Worm (Caenorhabditis elegans) whole organism, L4 larva: ENCODE data around the gene dnc-2.
A peak's percentile ranks its signal among the peaks of the same experiment; 100 is the strongest.

ENCODE experiments used
- D1046.2 ChIP-seq: fragments of 200-800 bp; sonication (Bioruptor generic); IDR thresholded peaks from 2 replicates; pipeline ENCODE4 v1.3.6; 2022; ENCODE audit warnings: missing genetic modification characterization, missing compliant biosample characterization
- F37D6.2 ChIP-seq: sonication (generic microtip); optimal IDR thresholded peaks from 2 replicates; lab custom pipeline; 2016; ENCODE audit warnings: mild to moderate bottlenecking, missing genetic modification characterization, missing compliant biosample characterization
- T20F7.1 ChIP-seq: fragments of 200-800 bp; sonication (Bioruptor generic); optimal IDR thresholded peaks from 2 replicates; lab custom pipeline; 2018; ENCODE audit warnings: mild to moderate bottlenecking, missing genetic modification characterization, missing compliant biosample characterization
- Y105C5A.15 ChIP-seq: fragments of 200-800 bp; sonication (Bioruptor generic); IDR thresholded peaks from 2 replicates; pipeline ENCODE4 v1.3.6; 2022; ENCODE audit warnings: missing genetic modification characterization, missing compliant biosample characterization
- Y5F2A.4 ChIP-seq: fragments of 200-800 bp; sonication (Bioruptor generic); optimal IDR thresholded peaks from 2 replicates; lab custom pipeline; 2018; ENCODE audit warnings: mild to moderate bottlenecking, missing genetic modification characterization, missing compliant biosample characterization
- aha-1 ChIP-seq: fragments of 150-350 bp; peaks from one replicate; lab custom pipeline; 2014; ENCODE audit warnings: missing biosample characterization, missing genetic modification characterization
- daf-16 ChIP-seq, 3 experiments: sonication (generic microtip); optimal IDR thresholded peaks; 2 replicates each; lab custom pipeline; 2016 to 2017; ENCODE audit warnings: missing genetic modification characterization in 3 of 3, missing genetic modification reagents in 3 of 3, mild to moderate bottlenecking in 2 of 3, missing compliant biosample characterization in 2 of 3, missing biosample characterization in 1 of 3, moderate library complexity in 1 of 3
- daf-19 ChIP-seq: fragments of 200-800 bp; sonication (Bioruptor generic); conservative IDR thresholded peaks from 2 replicates; pipeline ENCODE4 v1.3.6; 2022; ENCODE audit warnings: missing genetic modification characterization, missing compliant biosample characterization
- dmd-6 ChIP-seq: fragments of 200-800 bp; sonication (Bioruptor generic); IDR thresholded peaks from 2 replicates; pipeline ENCODE4 v1.3.6; 2022; ENCODE audit warnings: missing genetic modification reagents, missing genetic modification characterization, missing compliant biosample characterization
- dmd-9 ChIP-seq: fragments of 200-800 bp; sonication (Bioruptor generic); IDR thresholded peaks from 2 replicates; pipeline ENCODE4 v1.3.6; 2022; ENCODE audit warnings: missing genetic modification reagents, missing genetic modification characterization, missing compliant biosample characterization
- duxl-1 ChIP-seq: sonication (generic microtip); optimal IDR thresholded peaks from 2 replicates; lab custom pipeline; 2016; ENCODE audit warnings: mild to moderate bottlenecking, missing genetic modification characterization, moderate library complexity, missing compliant biosample characterization; ENCODE audit not compliant: poor library complexity
- egl-27 ChIP-seq: sonication (generic microtip); optimal IDR thresholded peaks from 3 replicates; lab custom pipeline; 2017; ENCODE audit warnings: missing biosample characterization, missing genetic modification reagents, missing genetic modification characterization
- jun-1 ChIP-seq: fragments of 150-350 bp; optimal IDR thresholded peaks from 2 replicates; lab custom pipeline; 2014; ENCODE audit warnings: missing biosample characterization, missing genetic modification reagents, missing genetic modification characterization
- lim-7 ChIP-seq: fragments of 200-800 bp; sonication (Bioruptor generic); IDR thresholded peaks from 2 replicates; pipeline ENCODE4 v1.3.6; 2022; ENCODE audit warnings: missing genetic modification characterization, missing compliant biosample characterization
- madf-5 ChIP-seq, 2 experiments: fragments of 200-800 bp; sonication (Bioruptor generic); IDR thresholded peaks; 2 replicates each; pipeline ENCODE4 v1.3.6; 2022; ENCODE audit warnings: missing compliant biosample characterization in 2 of 2, missing genetic modification characterization in 2 of 2
- mes-2 ChIP-seq: sonication (generic microtip); optimal IDR thresholded peaks from 2 replicates; lab custom pipeline; 2016; ENCODE audit warnings: missing genotype, mild to moderate bottlenecking, missing genetic modification characterization, missing compliant biosample characterization; ENCODE audit not compliant: poor library complexity, severe bottlenecking
- nhr-28 ChIP-seq: fragments of 150-350 bp; optimal IDR thresholded peaks from 2 replicates; lab custom pipeline; 2014; ENCODE audit warnings: missing biosample characterization, missing genetic modification characterization
- nhr-41 ChIP-seq: fragments of 200-800 bp; sonication (Bioruptor generic); IDR thresholded peaks from 2 replicates; pipeline ENCODE4 v1.3.6; 2022; ENCODE audit warnings: missing genetic modification reagents, missing genetic modification characterization, missing compliant biosample characterization
- nhr-42 ChIP-seq: fragments of 200-800 bp; sonication (Bioruptor generic); IDR thresholded peaks from 2 replicates; pipeline ENCODE4 v1.3.6; 2022; ENCODE audit warnings: missing genetic modification characterization, missing compliant biosample characterization
- nhr-6 ChIP-seq: fragments of 150-350 bp; optimal IDR thresholded peaks from 2 replicates; lab custom pipeline; 2014; ENCODE audit warnings: missing biosample characterization, missing genetic modification characterization
- php-3 ChIP-seq: fragments of 200-800 bp; sonication (Bioruptor generic); IDR thresholded peaks from 2 replicates; pipeline ENCODE4 v1.3.6; 2022; ENCODE audit warnings: missing genetic modification reagents, missing genetic modification characterization, missing compliant biosample characterization
- set-16 ChIP-seq: fragments of 200-800 bp; sonication (Bioruptor generic); IDR thresholded peaks from 2 replicates; pipeline ENCODE4 v1.3.6; 2022; ENCODE audit warnings: missing genetic modification reagents, missing genetic modification characterization, missing compliant biosample characterization
- skn-1 ChIP-seq: fragments of 150-350 bp; optimal IDR thresholded peaks from 2 replicates; lab custom pipeline; 2014; ENCODE audit warnings: missing biosample characterization, missing genetic modification characterization
- tra-1 ChIP-seq: fragments of 200-800 bp; sonication (Bioruptor generic); IDR thresholded peaks from 2 replicates; pipeline ENCODE4 v1.3.6; 2022; ENCODE audit warnings: missing genetic modification reagents, missing genetic modification characterization, missing compliant biosample characterization
- ztf-7 ChIP-seq: fragments of 150-350 bp; optimal IDR thresholded peaks from 2 replicates; lab custom pipeline; 2014; ENCODE audit warnings: missing biosample characterization, missing genetic modification characterization

dnc-2 gene

DNA sequence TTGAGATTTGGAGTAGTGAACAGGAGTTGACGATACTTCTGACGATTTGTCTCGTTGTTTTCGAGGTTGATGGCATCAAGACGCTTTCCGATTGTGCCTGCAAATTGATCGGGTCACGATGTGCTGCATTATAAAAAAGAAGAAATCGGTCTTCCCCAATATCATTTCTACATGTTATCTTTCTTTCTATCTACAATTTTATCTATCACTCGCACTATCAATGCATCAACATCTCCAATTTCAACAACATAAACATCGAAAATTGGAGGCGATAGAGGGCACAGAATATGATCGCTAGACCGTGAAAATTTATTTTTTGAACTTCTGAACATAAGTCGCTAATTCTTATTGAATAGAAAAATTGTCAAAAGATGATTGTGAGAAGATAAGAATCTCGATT lies 49.9 kb downstream of the dnc-2 start:
- TF ChIP-seq daf-16 (GFP tag; optimal IDR thresholded peaks at IDR 0.05; lab: Kevin White, UChicago) (no peak), daf-16 (tag; optimal IDR thresholded peaks at IDR 0.05; lab: Kevin White, UChicago) (peak; percentile 80), egl-27 (tag; lab: Kevin White, UChicago) (no peak), madf-5 (GFP tag; IDR thresholded peaks at IDR 0.05; lab: Robert Waterston, UW) (no peak), duxl-1 (peak; percentile 42), nhr-6 (tag; lab: Kevin White, UChicago) (no peak), lim-7 (GFP tag; lab: Robert Waterston, UW) (no peak), php-3 (no peak), Y5F2A.4 (GFP tag; lab: Kevin White, UChicago) (no peak), nhr-28 (tag; lab: Kevin White, UChicago) (peak; percentile 21), nhr-41 (GFP tag; lab: Robert Waterston, UW) (no peak), dmd-9 (no peak), tra-1 (GFP tag; lab: Robert Waterston, UW) (no peak), dmd-6 (no peak), mes-2 (tag; lab: Kevin White, UChicago) (no peak), F37D6.2 (tag; lab: Kevin White, UChicago) (no peak)

DNA sequence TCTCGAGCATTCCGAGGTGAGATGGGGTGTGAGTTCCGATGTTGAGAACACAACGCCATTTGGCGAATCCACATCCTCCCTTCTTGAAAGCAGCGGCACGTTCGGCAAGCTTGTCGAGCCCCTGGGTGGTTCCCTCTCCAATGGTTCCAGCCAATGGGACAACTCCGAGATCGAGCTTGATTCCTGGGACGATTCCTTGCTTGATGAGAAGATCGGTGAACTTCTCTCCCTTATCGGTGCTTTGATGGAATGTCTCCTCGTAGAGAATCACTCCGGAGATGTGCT lies 50.2 kb downstream of the dnc-2 start:
- TF ChIP-seq ztf-7 (tag; lab: Kevin White, UChicago) (no peak), set-16 (GFP tag; lab: Robert Waterston, UW) (peak; percentile 57; the same call in 1 of the 2 replicates), madf-5 (GFP tag; IDR thresholded peaks at IDR 0.05; lab: Robert Waterston, UW) (0 out of 4 replicates have a peak, but pooled peaks of 1 of the 2 experiments have one; percentile 24)
- TF ChIP-seq, all 104 proteins: peak for 2

DNA sequence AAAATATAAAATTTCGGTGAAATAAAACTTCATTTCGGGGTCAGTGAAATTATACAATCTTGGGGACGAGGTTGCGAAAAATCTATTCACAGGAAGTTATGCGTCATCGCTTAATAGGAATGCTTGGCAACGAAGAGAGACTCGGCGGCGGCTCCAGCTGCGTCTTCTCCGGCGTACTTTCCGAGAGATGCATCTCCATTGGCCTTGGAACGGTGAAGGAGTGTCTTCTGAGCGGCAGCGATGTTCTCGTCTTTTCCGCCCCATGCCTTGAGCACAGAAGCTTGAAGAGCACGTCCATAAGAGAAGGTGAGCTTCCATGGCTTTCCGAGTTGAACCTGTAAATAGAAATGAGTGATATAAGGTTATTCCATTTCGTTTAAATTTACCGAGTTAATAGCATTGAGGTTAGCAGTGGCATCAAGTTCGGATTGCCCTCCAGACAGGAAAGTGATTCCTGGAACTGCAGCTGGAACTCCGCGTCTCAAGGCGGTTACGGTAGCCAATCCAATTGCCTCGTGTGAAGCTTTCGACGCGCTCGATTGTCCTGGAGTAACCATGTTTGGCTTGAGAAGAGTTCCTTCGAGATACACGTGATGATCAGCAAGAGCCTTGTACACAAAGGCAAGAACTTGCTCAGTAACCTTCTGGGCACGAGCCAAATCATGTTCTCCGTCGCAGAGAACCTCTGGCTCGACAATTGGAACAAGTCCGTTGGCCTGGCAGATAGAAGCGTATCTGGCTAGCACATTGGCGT lies 50.7 kb downstream of the dnc-2 start:
- TF ChIP-seq daf-19 (GFP tag; lab: Robert Waterston, UW) (no peak), php-3 (0 out of 2 replicates have a peak, but pooled peaks have one; percentile 8), T20F7.1 (GFP tag; lab: Kevin White, UChicago) (peak; percentile 12), skn-1 (peak; percentile 22), nhr-42 (GFP tag; lab: Robert Waterston, UW) (0 out of 2 replicates have a peak, but pooled peaks have one; percentile 5), Y105C5A.15 (GFP tag; lab: Robert Waterston, UW) (no peak), set-16 (GFP tag; lab: Robert Waterston, UW) (peak; percentile 67), jun-1 (tag; lab: Kevin White, UChicago) (no peak), D1046.2 (GFP tag; lab: Robert Waterston, UW) (0 out of 2 replicates have a peak, but pooled peaks have one; percentile 47), aha-1 (tag; lab: Kevin White, UChicago) (peak; percentile 94)
- TF ChIP-seq, all 104 proteins: peak for 7
